In genomic region chr2L:12644301-12644700, dm6 we compare ENCODE assay signal across 1 fruit fly cellular context.
TF ChIP-seq lines count a peak whose summit lies in the region.

No protein-coding gene starts in this region.

TF ChIP-seq in whole organism, embryonic, 481 proteins besides CTCF, POLR2A, EP300 and RAD21 (continued from another document and continues in another):
- TF ChIP-seq CG30403 (GFP tag; optimal IDR thresholded peaks at IDR 0.05; lab: Kevin White, UChicago) (peak; percentile 20), gt (GFP tag; IDR thresholded peaks at IDR 0.05; lab: Robert Waterston, UW) (no peak), CG6683 (GFP tag; optimal IDR thresholded peaks at IDR 0.05; lab: Kevin White, UChicago) (no peak), slou (GFP tag; optimal IDR thresholded peaks at IDR 0.05; lab: Kevin White, UChicago) (no peak), twi (tag; optimal IDR thresholded peaks at IDR 0.05; lab: Kevin White, UChicago) (no peak), Jarid2 (GFP tag; optimal IDR thresholded peaks at IDR 0.05; lab: Kevin White, UChicago) (no peak), onecut (GFP tag; IDR thresholded peaks at IDR 0.05; lab: Robert Waterston, UW) (no peak), D19A (tag; optimal IDR thresholded peaks at IDR 0.05; lab: Kevin White, UChicago) (peak; percentile 44), kay (GFP tag; optimal IDR thresholded peaks at IDR 0.05; lab: Kevin White, UChicago) (no peak), sens-2 (GFP tag; IDR thresholded peaks at IDR 0.05; lab: Robert Waterston, UW) (no peak), NK7.1 (GFP tag; optimal IDR thresholded peaks at IDR 0.05; lab: Kevin White, UChicago) (no peak), tna (GFP tag; IDR thresholded peaks at IDR 0.05; lab: Robert Waterston, UW; ENCODE audit: partially characterized antibody) (no peak), Sry-β (GFP tag; optimal IDR thresholded peaks at IDR 0.05; lab: Kevin White, UChicago) (no peak), CG14050 (GFP tag; IDR thresholded peaks at IDR 0.05; lab: Robert Waterston, UW) (no peak), Sox102F (GFP tag; optimal IDR thresholded peaks at IDR 0.05; lab: Kevin White, UChicago) (peak; percentile 54), GATAe (GFP tag; conservative IDR thresholded peaks at IDR 0.05; lab: Robert Waterston, UW) (peak; percentile 31; the same call in 1 of the 2 replicates), CG14965 (GFP tag; optimal IDR thresholded peaks at IDR 0.05; lab: Kevin White, UChicago; ENCODE audit: borderline replicate concordance) (no peak), CG8765 (GFP tag; IDR thresholded peaks at IDR 0.05; lab: Robert Waterston, UW) (no peak), usp (GFP tag; optimal IDR thresholded peaks at IDR 0.05; lab: Kevin White, UChicago) (no peak), bbx (GFP tag; IDR thresholded peaks at IDR 0.05; lab: Robert Waterston, UW; ENCODE audit: partially characterized antibody) (no peak), Nf-YB (GFP tag; optimal IDR thresholded peaks at IDR 0.05; lab: Kevin White, UChicago) (no peak), esg (GFP tag; conservative IDR thresholded peaks at IDR 0.05; lab: Robert Waterston, UW) (no peak), CG8359 (GFP tag; optimal IDR thresholded peaks at IDR 0.05; lab: Kevin White, UChicago; ENCODE audit: borderline replicate concordance) (no peak), gsb (GFP tag; IDR thresholded peaks at IDR 0.05; lab: Robert Waterston, UW) (no peak), Adf1 (GFP tag; IDR thresholded peaks at IDR 0.05; lab: Robert Waterston, UW) (peak; percentile 14; the same call in 1 of the 2 replicates), lab (GFP tag; optimal IDR thresholded peaks at IDR 0.05; lab: Kevin White, UChicago) (peak; percentile 57), jumu (GFP tag; optimal IDR thresholded peaks at IDR 0.05; lab: Kevin White, UChicago) (no peak), CG11398 (GFP tag; optimal IDR thresholded peaks at IDR 0.05; lab: Kevin White, UChicago) (no peak), CG13424 (tag; optimal IDR thresholded peaks at IDR 0.05; lab: Kevin White, UChicago) (peak; percentile 45), CG15601 (tag; optimal IDR thresholded peaks at IDR 0.05; lab: Kevin White, UChicago) (peak; percentile 17), sug (tag; optimal IDR thresholded peaks at IDR 0.05; lab: Kevin White, UChicago) (no peak), Eip74EF (GFP tag; optimal IDR thresholded peaks at IDR 0.05; lab: Kevin White, UChicago) (no peak), gem (tag; optimal IDR thresholded peaks at IDR 0.05; lab: Kevin White, UChicago) (peak; percentile 65), CG2116 (GFP tag; optimal IDR thresholded peaks at IDR 0.05; lab: Kevin White, UChicago) (no peak), Deaf1 (tag; optimal IDR thresholded peaks at IDR 0.05; lab: Kevin White, UChicago) (no peak), sqz (GFP tag; optimal IDR thresholded peaks at IDR 0.05; lab: Kevin White, UChicago) (no peak), kah (GFP tag; optimal IDR thresholded peaks at IDR 0.05; lab: Kevin White, UChicago) (no peak), pho (GFP tag; optimal IDR thresholded peaks at IDR 0.05; lab: Kevin White, UChicago) (no peak), CG2875 (GFP tag; optimal IDR thresholded peaks at IDR 0.05; lab: Kevin White, UChicago) (no peak), Dll (GFP tag; IDR thresholded peaks at IDR 0.05; lab: Robert Waterston, UW; ENCODE audit: partially characterized antibody) (no peak), CG7839 (tag; optimal IDR thresholded peaks at IDR 0.05; lab: Kevin White, UChicago) (peak; percentile 51), chinmo (GFP tag; IDR thresholded peaks at IDR 0.05; lab: Robert Waterston, UW; ENCODE audit: partially characterized antibody) (no peak), CG6175 (GFP tag; IDR thresholded peaks at IDR 0.05; lab: Robert Waterston, UW) (no peak), Stat92E (GFP tag; optimal IDR thresholded peaks at IDR 0.05; lab: Kevin White, UChicago) (no peak), CG14667 (GFP tag; IDR thresholded peaks at IDR 0.05; lab: Robert Waterston, UW) (no peak), sc (optimal IDR thresholded peaks at IDR 0.05; lab: Kevin White, UChicago) (no peak), sc (GFP tag; optimal IDR thresholded peaks at IDR 0.05; lab: Kevin White, UChicago) (no peak), Tbp (GFP tag; optimal IDR thresholded peaks at IDR 0.05; lab: Kevin White, UChicago) (no peak), croc (GFP tag; conservative IDR thresholded peaks at IDR 0.05; lab: Robert Waterston, UW) (no peak), HLH54F (GFP tag; optimal IDR thresholded peaks at IDR 0.05; lab: Kevin White, UChicago) (no peak), tll (GFP tag; optimal IDR thresholded peaks at IDR 0.05; lab: Kevin White, UChicago) (no peak), CG2712 (tag; optimal IDR thresholded peaks at IDR 0.05; lab: Kevin White, UChicago) (no peak), Mrtf (GFP tag; IDR thresholded peaks at IDR 0.05; lab: Robert Waterston, UW) (no peak), CG32532 (GFP tag; IDR thresholded peaks at IDR 0.05; lab: Robert Waterston, UW) (no peak), cato (GFP tag; optimal IDR thresholded peaks at IDR 0.05; lab: Kevin White, UChicago; ENCODE audit: borderline replicate concordance) (no peak), CG11696 (GFP tag; IDR thresholded peaks at IDR 0.05; lab: Robert Waterston, UW) (no peak), trh (GFP tag; optimal IDR thresholded peaks at IDR 0.05; lab: Kevin White, UChicago) (no peak), rib (GFP tag; IDR thresholded peaks at IDR 0.05; lab: Robert Waterston, UW) (no peak), ranshi (GFP tag; IDR thresholded peaks at IDR 0.05; lab: Robert Waterston, UW) (no peak), ATbp (GFP tag; optimal IDR thresholded peaks at IDR 0.05; lab: Kevin White, UChicago) (peak; percentile 13), grn (GFP tag; optimal IDR thresholded peaks at IDR 0.05; lab: Kevin White, UChicago) (no peak), crc (GFP tag; optimal IDR thresholded peaks at IDR 0.05; lab: Kevin White, UChicago) (no peak), org-1 (GFP tag; optimal IDR thresholded peaks at IDR 0.05; lab: Kevin White, UChicago) (no peak), zfh2 (GFP tag; optimal IDR thresholded peaks at IDR 0.05; lab: Kevin White, UChicago) (no peak), wor (GFP tag; IDR thresholded peaks at IDR 0.05; lab: Robert Waterston, UW) (no peak), lola (GFP tag; optimal IDR thresholded peaks at IDR 0.05; lab: Kevin White, UChicago) (peak in 1 of 3 experiments; percentile 1), gsb-n (tag; optimal IDR thresholded peaks at IDR 0.05; lab: Kevin White, UChicago) (no peak), B-H2 (GFP tag; optimal IDR thresholded peaks at IDR 0.05; lab: Kevin White, UChicago) (no peak), gcm (GFP tag; optimal IDR thresholded peaks at IDR 0.05; lab: Kevin White, UChicago) (no peak), Hmx (GFP tag; optimal IDR thresholded peaks at IDR 0.05; lab: Kevin White, UChicago) (no peak), Abd-B (GFP tag; optimal IDR thresholded peaks at IDR 0.05; lab: Kevin White, UChicago) (no peak), CG2120 (GFP tag; optimal IDR thresholded peaks at IDR 0.05; lab: Kevin White, UChicago) (peak; percentile 26), CG34376 (GFP tag; optimal IDR thresholded peaks at IDR 0.05; lab: Kevin White, UChicago) (no peak), CG17568 (GFP tag; optimal IDR thresholded peaks at IDR 0.05; lab: Kevin White, UChicago) (no peak), danr (GFP tag; IDR thresholded peaks at IDR 0.05; lab: Robert Waterston, UW) (no peak), amos (GFP tag; IDR thresholded peaks at IDR 0.05; lab: Robert Waterston, UW; ENCODE audit: partially characterized antibody) (no peak), CG4730 (GFP tag; IDR thresholded peaks at IDR 0.05; lab: Robert Waterston, UW) (no peak), BEAF-32 (GFP tag; optimal IDR thresholded peaks at IDR 0.05; lab: Kevin White, UChicago) (peak; percentile 13), CG3838 (GFP tag; optimal IDR thresholded peaks at IDR 0.05; lab: Kevin White, UChicago) (no peak), fd102C (GFP tag; optimal IDR thresholded peaks at IDR 0.05; lab: Kevin White, UChicago) (no peak), cg (GFP tag; optimal IDR thresholded peaks at IDR 0.05; lab: Kevin White, UChicago) (no peak), CG12659 (GFP tag; optimal IDR thresholded peaks at IDR 0.05; lab: Kevin White, UChicago) (no peak), wdn (GFP tag; IDR thresholded peaks at IDR 0.05; lab: Robert Waterston, UW) (peak; percentile 29; the same call in 1 of the 2 replicates), dpn (GFP tag; optimal IDR thresholded peaks at IDR 0.05; lab: Kevin White, UChicago) (peak in 1 of 2 experiments; percentile 13), hkb (optimal IDR thresholded peaks at IDR 0.05; lab: Kevin White, UChicago) (no peak), hkb (GFP tag; IDR thresholded peaks at IDR 0.05; lab: Robert Waterston, UW) (peak; percentile 57), CG3065 (GFP tag; optimal IDR thresholded peaks at IDR 0.05; lab: Kevin White, UChicago) (no peak), chn (GFP tag; optimal IDR thresholded peaks at IDR 0.05; lab: Kevin White, UChicago) (no peak), NC2β (GFP tag; optimal IDR thresholded peaks at IDR 0.05; lab: Kevin White, UChicago) (no peak), h (optimal IDR thresholded peaks at IDR 0.05; lab: Kevin White, UChicago) (no peak), CG6254 (GFP tag; optimal IDR thresholded peaks at IDR 0.05; lab: Kevin White, UChicago) (no peak), CG11093 (GFP tag; IDR thresholded peaks at IDR 0.05; lab: Robert Waterston, UW) (no peak), Fer2 (tag; optimal IDR thresholded peaks at IDR 0.05; lab: Kevin White, UChicago) (no peak), CG11085 (GFP tag; IDR thresholded peaks at IDR 0.05; lab: Robert Waterston, UW) (no peak), unpg (GFP tag; optimal IDR thresholded peaks at IDR 0.05; lab: Kevin White, UChicago) (peak; percentile 51), Mad (GFP tag; optimal IDR thresholded peaks at IDR 0.05; lab: Kevin White, UChicago) (no peak), CG8924 (tag; optimal IDR thresholded peaks at IDR 0.05; lab: Kevin White, UChicago) (peak; percentile 23), CG13894 (tag; optimal IDR thresholded peaks at IDR 0.05; lab: Kevin White, UChicago) (no peak), Dfd (GFP tag; optimal IDR thresholded peaks at IDR 0.05; lab: Kevin White, UChicago) (no peak), sisA (GFP tag; IDR thresholded peaks at IDR 0.05; lab: Robert Waterston, UW) (no peak), jigr1 (GFP tag; IDR thresholded peaks at IDR 0.05; lab: Robert Waterston, UW) (no peak), CG10543 (GFP tag; optimal IDR thresholded peaks at IDR 0.05; lab: Kevin White, UChicago) (peak; percentile 14), pros (GFP tag; optimal IDR thresholded peaks at IDR 0.05; lab: Kevin White, UChicago) (no peak), mld (GFP tag; IDR thresholded peaks at IDR 0.05; lab: Robert Waterston, UW; ENCODE audit: partially characterized antibody) (no peak), CG12391 (tag; optimal IDR thresholded peaks at IDR 0.05; lab: Kevin White, UChicago) (peak; percentile 54), dati (GFP tag; IDR thresholded peaks at IDR 0.05; lab: Robert Waterston, UW) (no peak), ind (GFP tag; optimal IDR thresholded peaks at IDR 0.05; lab: Kevin White, UChicago) (no peak), Oaz (GFP tag; IDR thresholded peaks at IDR 0.05; lab: Robert Waterston, UW) (peak; percentile 22; the same call in 1 of the 2 replicates), Pdp1 (GFP tag; optimal IDR thresholded peaks at IDR 0.05; lab: Kevin White, UChicago) (no peak), disco-r (GFP tag; optimal IDR thresholded peaks at IDR 0.05; lab: Kevin White, UChicago) (no peak), cwo (GFP tag; optimal IDR thresholded peaks at IDR 0.05; lab: Kevin White, UChicago) (peak; percentile 20), CG10565 (GFP tag; optimal IDR thresholded peaks at IDR 0.05; lab: Kevin White, UChicago) (no peak), Ssrp (tag; optimal IDR thresholded peaks at IDR 0.05; lab: Kevin White, UChicago) (no peak), CG17186 (GFP tag; optimal IDR thresholded peaks at IDR 0.05; lab: Kevin White, UChicago) (no peak), nerfin-1 (tag; optimal IDR thresholded peaks at IDR 0.05; lab: Kevin White, UChicago) (no peak), Xbp1 (GFP tag; optimal IDR thresholded peaks at IDR 0.05; lab: Kevin White, UChicago) (peak; percentile 3), PHDP (tag; optimal IDR thresholded peaks at IDR 0.05; lab: Kevin White, UChicago) (no peak), CG33557 (GFP tag; optimal IDR thresholded peaks at IDR 0.05; lab: Kevin White, UChicago) (no peak), CG13123 (GFP tag; optimal IDR thresholded peaks at IDR 0.05; lab: Kevin White, UChicago) (no peak), nom (GFP tag; optimal IDR thresholded peaks at IDR 0.05; lab: Kevin White, UChicago) (no peak), eve (GFP tag; optimal IDR thresholded peaks at IDR 0.05; lab: Kevin White, UChicago) (no peak), CG4424 (GFP tag; optimal IDR thresholded peaks at IDR 0.05; lab: Kevin White, UChicago) (no peak), pum (GFP tag; optimal IDR thresholded peaks at IDR 0.05; lab: Kevin White, UChicago) (no peak), CG10654 (GFP tag; optimal IDR thresholded peaks at IDR 0.05; lab: Kevin White, UChicago) (no peak), CG7556 (GFP tag; optimal IDR thresholded peaks at IDR 0.05; lab: Kevin White, UChicago) (no peak), CG14441 (GFP tag; IDR thresholded peaks at IDR 0.05; lab: Robert Waterston, UW) (peak; percentile 40; the same call in 1 of the 2 replicates), E2f2 (GFP tag; IDR thresholded peaks at IDR 0.05; lab: Robert Waterston, UW) (0 out of 2 replicates have a peak, but pooled peaks have one; percentile 33), CG10267 (tag; optimal IDR thresholded peaks at IDR 0.05; lab: Kevin White, UChicago) (no peak), CG6854 (GFP tag; optimal IDR thresholded peaks at IDR 0.05; lab: Kevin White, UChicago) (no peak), CG7271 (tag; optimal IDR thresholded peaks at IDR 0.05; lab: Kevin White, UChicago) (no peak), ham (GFP tag; IDR thresholded peaks at IDR 0.05; lab: Robert Waterston, UW) (no peak), tio (GFP tag; optimal IDR thresholded peaks at IDR 0.05; lab: Kevin White, UChicago) (peak; percentile 16), CG14014 (GFP tag; IDR thresholded peaks at IDR 0.05; lab: Robert Waterston, UW) (peak; percentile 58; the same call in 1 of the 2 replicates), tgo (GFP tag; IDR thresholded peaks at IDR 0.05; lab: Robert Waterston, UW) (peak; percentile 42; the same call in 2 of the 3 replicates), Sox100B (GFP tag; optimal IDR thresholded peaks at IDR 0.05; lab: Kevin White, UChicago) (peak; percentile 14), Sry-δ (GFP tag; optimal IDR thresholded peaks at IDR 0.05; lab: Kevin White, UChicago) (no peak), CG3726 (GFP tag; IDR thresholded peaks at IDR 0.05; lab: Robert Waterston, UW) (no peak)
